Worm (Caenorhabditis elegans) whole organism, dauer: Measurements from ENCODE around the gene sru-20.
"Not testable (repeated sequence)": the region's sequence is repeated elsewhere in the genome, so short reads cannot be mapped to it uniquely, and the experiment has no call there.

ENCODE experiments used
- unc-62 ChIP-seq: sonication (generic microtip); optimal IDR thresholded peaks from 2 replicates; lab custom pipeline; 2017; ENCODE audit warnings: missing biosample characterization, missing genetic modification reagents, missing genetic modification characterization

The sru-20 gene

ce11 chrIV:12495196-12495595 lies at the start of gene sru-20:
TSS of gene sru-20 (plus strand) at chrIV:12495496.
- TF ChIP-seq unc-62: no peak

DNA sequence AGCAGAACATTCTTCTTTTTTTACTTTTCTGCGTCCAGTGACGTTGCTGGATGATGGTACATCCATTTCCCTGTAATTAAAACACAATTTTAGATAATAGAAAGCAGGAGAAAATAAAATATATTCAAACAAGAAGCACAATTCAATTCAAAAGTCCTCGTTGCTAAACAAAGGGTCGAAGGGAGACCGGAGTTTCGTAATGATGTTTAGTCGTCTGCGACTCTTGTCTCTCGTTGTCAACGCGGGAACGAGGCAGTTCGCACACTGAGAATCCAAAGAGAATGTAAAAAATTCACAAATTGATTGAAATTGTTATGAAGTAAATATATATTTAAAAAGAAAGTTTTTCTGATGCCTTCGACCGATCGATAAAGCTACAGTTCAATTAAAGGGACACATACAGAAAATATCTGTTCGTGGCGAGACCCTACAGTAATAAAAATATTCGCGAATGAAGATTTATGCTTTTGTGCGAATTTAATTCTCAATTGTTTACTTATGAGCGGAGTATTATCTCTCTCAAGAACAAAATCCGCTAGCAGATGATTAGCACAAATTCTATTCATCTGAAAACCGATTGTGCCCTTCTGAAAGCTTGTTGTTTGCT lies 44.0 kb upstream of the sru-20 start, which contains the start of gene dpy-26:
TSS of gene dpy-26 (minus strand) at position 111 of the 607 bp plus-strand sequence.
- TF ChIP-seq unc-62: no peak

DNA sequence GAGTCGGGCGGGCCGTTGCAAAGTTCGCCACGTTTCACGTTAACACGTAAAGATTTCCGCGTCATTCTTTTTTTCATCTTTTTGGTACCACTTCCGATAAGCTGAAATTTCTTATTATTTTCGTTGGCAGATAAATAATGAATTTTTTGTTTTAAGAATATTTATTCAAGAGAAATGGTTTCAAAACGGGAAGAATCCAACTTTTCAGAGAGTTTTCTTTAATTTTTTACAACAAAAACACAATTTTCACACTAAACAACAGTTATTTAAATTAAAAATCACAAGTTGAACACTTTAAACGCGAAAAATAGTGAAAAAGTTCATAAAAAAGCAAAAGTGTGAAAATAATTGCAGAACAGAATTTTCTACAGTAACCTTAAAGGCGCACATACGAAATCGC lies 41.2 kb upstream of the sru-20 start, which contains the start of gene spe-44:
TSS of gene spe-44 (minus strand) at position 101 of the 400 bp plus-strand sequence.
- TF ChIP-seq unc-62: no peak

ce11 chrIV:12454750-12455149 lies 40.5 kb upstream of the sru-20 start, which contains the start of gene smz-1:
TSS of gene smz-1 (plus strand) at chrIV:12455050.
- TF ChIP-seq unc-62: no peak

DNA sequence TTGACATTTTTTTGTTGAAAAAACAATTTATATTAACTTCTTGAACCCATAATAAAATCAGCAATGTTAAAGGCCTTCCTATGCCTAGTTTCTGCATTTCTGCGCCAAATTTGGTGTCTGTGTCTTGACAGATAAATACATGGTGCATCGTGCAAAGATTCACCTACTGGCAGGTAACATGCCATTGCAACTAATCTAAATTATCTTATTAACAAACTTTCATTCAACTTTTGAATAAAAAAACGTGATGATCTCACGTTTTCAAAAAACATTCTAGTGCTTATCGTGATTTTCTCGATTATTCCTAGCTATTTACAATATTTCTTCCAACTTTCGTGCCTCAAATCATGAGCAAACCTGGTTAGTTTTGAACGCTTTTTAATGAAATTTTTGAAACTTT lies 38.7 kb upstream of the sru-20 start, which contains the start of gene C25G4.7:
TSS of gene C25G4.7 (plus strand) at position 301 of the 400 bp plus-strand sequence.
- no peak for TF ChIP-seq unc-62

ce11 chrIV:12463370-12463769 lies 31.9 kb upstream of the sru-20 start, which contains the start of gene C25G4.8:
TSS of gene C25G4.8 (minus strand) at chrIV:12463470.
- no peak for TF ChIP-seq unc-62

ce11 chrIV:12464822-12465221 lies 30.5 kb upstream of the sru-20 start:
- TF ChIP-seq unc-62: no peak

- TF ChIP-seq unc-62: no peak
Observed at ce11 chrIV:12467761-12468160, 27.5 kb upstream of the sru-20 start.

- TF ChIP-seq unc-62: no peak
Observed at ce11 chrIV:12468359-12468758, 26.9 kb upstream of the sru-20 start, which contains the start of gene igdb-2. TSS of gene igdb-2 (plus strand) at chrIV:12468659.

ce11 chrIV:12476942-12477341 lies 18.4 kb upstream of the sru-20 start, which contains the start of gene T04A11.1:
TSS of gene T04A11.1 (minus strand) at chrIV:12477042.
- TF ChIP-seq unc-62: not testable (repeated sequence)

DNA sequence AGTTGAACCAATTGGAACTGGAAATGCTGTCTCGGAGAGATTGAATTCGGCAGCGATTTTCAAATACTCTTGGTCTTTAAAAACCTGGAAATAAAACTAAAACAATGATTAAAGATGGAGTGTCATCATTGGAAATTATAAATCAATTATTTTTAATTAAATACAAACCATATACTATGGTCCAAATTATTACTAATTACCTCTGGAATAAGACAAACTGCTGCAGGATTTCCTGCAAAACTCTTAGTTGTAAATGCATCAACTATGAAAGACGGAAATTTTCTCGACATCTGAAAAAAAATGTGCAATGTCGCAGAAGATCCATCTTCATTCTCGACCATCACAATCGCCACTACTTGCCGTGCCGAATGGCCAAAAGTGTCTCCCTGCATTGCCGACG lies 16.6 kb upstream of the sru-20 start, which contains the start of gene igdb-1:
TSS of gene igdb-1 (plus strand) at position 301 of the 400 bp plus-strand sequence.
- not testable (repeated sequence) for TF ChIP-seq unc-62

- not testable (repeated sequence) for TF ChIP-seq unc-62
Observed at ce11 chrIV:12484479-12484878, 10.8 kb upstream of the sru-20 start, which contains the start of gene T04A11.4. TSS of gene T04A11.4 (minus strand) at chrIV:12484579.

- TF ChIP-seq unc-62: no peak
Observed at ce11 chrIV:12487194-12487593, 8.1 kb upstream of the sru-20 start, which contains the start of gene sru-26. TSS of gene sru-26 (plus strand) at chrIV:12487494.

ce11 chrIV:12490491-12490890 lies 4.8 kb upstream of the sru-20 start, which contains the start of gene him-6:
TSS of gene him-6 (plus strand) at chrIV:12490791.
- TF ChIP-seq unc-62: no peak

ce11 chrIV:12498238-12498637 lies 2.9 kb downstream of the sru-20 start, which contains the start of gene sru-19:
TSS of gene sru-19 (plus strand) at chrIV:12498538.
- TF ChIP-seq unc-62: no peak

DNA sequence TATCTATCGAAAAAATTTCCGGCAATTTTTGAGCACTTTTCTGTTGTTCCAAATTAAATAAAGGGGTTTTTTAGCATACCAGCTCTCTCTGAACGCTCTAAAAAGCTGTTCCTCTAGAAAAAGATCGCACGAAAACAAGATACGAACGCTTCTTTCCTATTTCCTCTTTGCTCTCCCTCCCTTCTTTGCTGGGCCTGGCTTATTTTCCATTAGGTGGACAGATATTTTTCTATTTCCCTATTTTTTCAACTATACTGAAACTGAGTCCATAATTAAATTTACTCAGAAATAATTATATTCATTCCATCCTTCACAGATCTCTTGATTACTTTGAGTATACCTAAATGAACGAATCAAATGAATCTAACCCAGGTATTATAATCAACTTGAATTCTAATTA lies 6.7 kb downstream of the sru-20 start, which contains the start of gene sru-18:
TSS of gene sru-18 (plus strand) at position 301 of the 400 bp plus-strand sequence.
- no peak for TF ChIP-seq unc-62

ce11 chrIV:12505397-12505796 lies 10.1 kb downstream of the sru-20 start, which contains the start of gene sru-17:
TSS of gene sru-17 (plus strand) at chrIV:12505697.
- not testable (repeated sequence) for TF ChIP-seq unc-62

ce11 chrIV:12520150-12520549 lies 24.9 kb downstream of the sru-20 start, which contains the start of gene tsp-4:
TSS of gene tsp-4 (minus strand) at chrIV:12520250.
- no peak for TF ChIP-seq unc-62
